Worm (Caenorhabditis elegans) whole organism, L2 larva: ENCODE data around the gene frpr-7.

Experiments used
- ZK546.5 ChIP-seq: sonication (generic microtip); optimal IDR thresholded peaks from 2 replicates; lab custom pipeline; 2017; ENCODE audit warnings: missing biosample characterization, missing genetic modification characterization
- aly-2 ChIP-seq: fragments of 150-350 bp; optimal IDR thresholded peaks from 2 replicates; lab custom pipeline; 2014; ENCODE audit warnings: missing biosample characterization, missing genetic modification characterization
- dmd-4 ChIP-seq: sonication (generic microtip); optimal IDR thresholded peaks from 2 replicates; lab custom pipeline; 2017; ENCODE audit warnings: missing biosample characterization, missing genetic modification characterization
- lin-13 ChIP-seq: fragments of 150-350 bp; optimal IDR thresholded peaks from 2 replicates; lab custom pipeline; 2014; ENCODE audit warnings: missing biosample characterization, missing genetic modification reagents, missing genetic modification characterization
- nhr-77 ChIP-seq: fragments of 150-350 bp; optimal IDR thresholded peaks from 2 replicates; lab custom pipeline; 2014; ENCODE audit warnings: missing biosample characterization, missing genetic modification characterization
- unc-62 ChIP-seq: fragments of 150-350 bp; optimal IDR thresholded peaks from 2 replicates; lab custom pipeline; 2014; ENCODE audit warnings: missing biosample characterization, missing genetic modification reagents, missing genetic modification characterization

DNA sequence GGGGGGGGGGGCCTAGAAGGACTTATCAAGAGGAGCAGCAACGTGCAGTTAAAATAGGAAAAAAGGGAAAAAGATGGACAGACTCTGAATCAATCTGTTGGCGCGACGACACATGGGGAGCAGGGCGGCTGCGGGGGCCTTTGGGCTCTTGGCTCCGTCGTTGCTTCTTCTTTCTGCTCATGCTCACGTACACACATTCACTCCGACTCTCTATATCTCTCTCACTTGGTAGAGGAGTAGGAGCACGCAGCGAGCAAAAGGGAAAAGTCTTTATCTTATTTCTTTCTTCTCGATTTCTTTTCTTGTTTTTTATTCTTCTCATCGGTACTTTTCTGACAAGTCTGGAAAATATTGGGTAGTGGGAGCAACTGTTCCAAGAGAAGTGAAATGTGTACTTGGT, 48.7 kb upstream of the frpr-7 start:
- TF ChIP-seq ZK546.5 (tag; lab: Kevin White, UChicago) (no peak), dmd-4 (no peak), nhr-77 (tag; lab: Kevin White, UChicago) (no peak), aly-2 (tag; lab: Kevin White, UChicago) (no peak), unc-62 (GFP tag; lab: Kevin White, UChicago) (no peak), lin-13 (no peak)
